Fruit fly (Drosophila melanogaster): ENCODE measurements around the gene TrxT.

The TrxT gene

dm6 chrX:5295766-5296165 lies 15.9 kb downstream of the TrxT start, which contains the start of gene CG42749:
Gene CG42749, plus strand, starts transcription at chrX:5296066.
- no peak for TF ChIP-seq phol (tag; optimal IDR thresholded peaks at IDR 0.05)
- TF ChIP-seq CG12744 (GFP tag; optimal IDR thresholded peaks at IDR 0.05), result no peak
- TF ChIP-seq CG2129 (GFP tag; IDR thresholded peaks at IDR 0.05; ENCODE audit: partially characterized antibody), result no peak
- TF ChIP-seq ssp (GFP tag; IDR thresholded peaks at IDR 0.05), result no peak

dm6 chrX:5293141-5293540 lies 18.5 kb downstream of the TrxT start:
- TF ChIP-seq seq (GFP tag; IDR thresholded peaks at IDR 0.05) (no peak), Hr39 (optimal IDR thresholded peaks at IDR 0.05) (peak; percentile 85)

DNA sequence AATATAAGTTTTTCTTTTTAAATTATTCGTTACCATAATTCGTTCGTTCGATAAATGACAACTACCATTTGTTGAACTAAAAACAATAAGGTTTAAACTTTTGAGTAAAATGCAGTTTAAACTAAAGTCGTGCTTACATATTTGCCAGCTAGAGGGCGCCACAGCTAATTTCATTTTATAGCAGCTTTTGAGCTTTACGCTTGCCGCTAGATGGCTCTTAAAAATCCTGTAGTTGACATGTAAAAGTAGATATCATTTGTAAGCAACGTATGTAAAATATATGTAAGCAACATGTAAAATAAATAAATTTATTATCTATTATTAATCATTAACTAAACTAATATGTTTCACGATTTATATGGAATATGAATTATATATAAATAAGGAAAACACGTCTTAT lies 22.0 kb downstream of the TrxT start:
- TF ChIP-seq sug (tag; optimal IDR thresholded peaks at IDR 0.05) (peak; percentile 5), Vsx1 (GFP tag; optimal IDR thresholded peaks at IDR 0.05) (peak; percentile 55), CG16813 (GFP tag; IDR thresholded peaks at IDR 0.05; ENCODE audit: partially characterized antibody) (peak; percentile 61), Xbp1 (GFP tag; optimal IDR thresholded peaks at IDR 0.05) (peak; percentile 1), peb (GFP tag; IDR thresholded peaks at IDR 0.05) (no peak), amos (GFP tag; IDR thresholded peaks at IDR 0.05; ENCODE audit: partially characterized antibody) (peak; percentile 61), Spps (tag; optimal IDR thresholded peaks at IDR 0.05) (no peak), vvl (GFP tag; IDR thresholded peaks at IDR 0.05) (peak; percentile 41; the same call in 1 of the 2 replicates), CG32532 (GFP tag; IDR thresholded peaks at IDR 0.05) (peak; percentile 55), pnt (GFP tag; optimal IDR thresholded peaks at IDR 0.05) (no peak), hbn (GFP tag; IDR thresholded peaks at IDR 0.05; ENCODE audit: partially characterized antibody) (no peak), CG13296 (GFP tag; optimal IDR thresholded peaks at IDR 0.05) (no peak), CG11504 (tag; optimal IDR thresholded peaks at IDR 0.05) (peak; percentile 49), H2.0 (GFP tag; IDR thresholded peaks at IDR 0.05) (0 out of 2 replicates have a peak, but pooled peaks have one; percentile 4), trem (tag; optimal IDR thresholded peaks at IDR 0.05) (no peak), CTCF (GFP tag; optimal IDR thresholded peaks at IDR 0.05) (peak; percentile 93), CG4282 (GFP tag; optimal IDR thresholded peaks at IDR 0.05) (no peak), CoRest (tag; optimal IDR thresholded peaks at IDR 0.05) (peak; percentile 4), PHDP (tag; optimal IDR thresholded peaks at IDR 0.05) (peak; percentile 20), Dbx (GFP tag; IDR thresholded peaks at IDR 0.05) (peak; percentile 42; the same call in 1 of the 3 replicates), Chrac-16 (GFP tag; optimal IDR thresholded peaks at IDR 0.05) (no peak), bsh (GFP tag; optimal IDR thresholded peaks at IDR 0.05) (peak in 1 of 2 experiments; percentile 5), z (GFP tag; IDR thresholded peaks at IDR 0.05) (peak; percentile 56; the same call in 1 of the 3 replicates), CG17361 (GFP tag; IDR thresholded peaks at IDR 0.05) (0 out of 3 replicates have a peak, but pooled peaks have one; percentile 8), Rfx (GFP tag; IDR thresholded peaks at IDR 0.05) (peak; percentile 47; the same call in 1 of the 2 replicates), CG6683 (GFP tag; optimal IDR thresholded peaks at IDR 0.05) (no peak), gem (tag; optimal IDR thresholded peaks at IDR 0.05) (peak; percentile 3), ind (GFP tag; optimal IDR thresholded peaks at IDR 0.05) (no peak), CG43689 (GFP tag; IDR thresholded peaks at IDR 0.05) (no peak), CG1603 (tag; optimal IDR thresholded peaks at IDR 0.05) (peak; percentile 17), CG6791 (GFP tag; IDR thresholded peaks at IDR 0.05; ENCODE audit: partially characterized antibody) (peak; percentile 14; the same call in 1 of the 3 replicates), CG6175 (GFP tag; IDR thresholded peaks at IDR 0.05) (no peak), CG42726 (GFP tag; IDR thresholded peaks at IDR 0.05; ENCODE audit: partially characterized antibody) (peak; percentile 35; the same call in 1 of the 2 replicates), CG4424 (GFP tag; optimal IDR thresholded peaks at IDR 0.05) (peak; percentile 9), CG2712 (tag; optimal IDR thresholded peaks at IDR 0.05) (peak; percentile 2), Lhr (GFP tag; optimal IDR thresholded peaks at IDR 0.05) (peak; percentile 7), CG5245 (GFP tag; optimal IDR thresholded peaks at IDR 0.05) (peak; percentile 2), E2f1 (GFP tag; IDR thresholded peaks at IDR 0.05) (no peak), CG12236 (GFP tag; optimal IDR thresholded peaks at IDR 0.05) (no peak), Bgb (GFP tag; IDR thresholded peaks at IDR 0.05; ENCODE audit: partially characterized antibody) (peak; percentile 68), Doc3 (GFP tag; IDR thresholded peaks at IDR 0.05; ENCODE audit: partially characterized antibody) (no peak)

Data from whole organism, embryonic.